Fruit fly (Drosophila melanogaster): Measurements from ENCODE around the gene CG3168.
A peak's percentile ranks its signal among the peaks of the same experiment; 100 is the strongest.

The CG3168 gene

DNA sequence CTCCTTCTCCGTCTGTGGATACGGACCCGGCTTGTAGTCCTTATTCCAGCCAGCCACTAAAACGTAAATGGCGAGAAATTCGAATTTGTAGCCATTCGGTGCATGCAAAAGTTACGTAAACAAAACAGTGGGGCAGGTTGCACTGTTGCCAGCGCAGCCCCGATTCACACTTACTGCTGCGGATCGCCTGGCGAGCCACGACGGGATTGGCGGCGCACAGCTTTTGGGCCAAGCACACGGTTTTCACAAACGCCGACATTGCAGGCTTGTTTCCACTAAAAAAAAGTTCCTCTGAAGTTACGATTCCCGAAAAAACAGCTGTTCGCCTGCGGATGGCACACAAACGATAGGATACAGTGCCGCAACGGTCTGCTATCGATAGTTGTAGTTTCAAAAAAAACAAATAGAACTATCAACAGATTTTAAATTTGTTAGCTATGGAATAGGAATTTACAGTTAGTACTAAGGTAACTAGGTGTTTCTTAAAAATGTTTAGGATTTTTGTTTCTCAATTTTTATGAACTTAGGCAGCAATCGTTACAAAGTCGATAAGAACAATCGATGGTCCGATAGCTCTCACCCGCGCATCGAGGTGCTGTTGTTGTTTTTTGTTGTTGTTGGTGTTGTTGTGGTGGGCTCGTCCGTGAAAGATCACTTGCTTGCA lies 61.8 kb downstream of the CG3168 start, which contains the start of gene Fum1 (continued):
- peak; percentile 40 for TF ChIP-seq CG34376 (GFP tag; optimal IDR thresholded peaks at IDR 0.05)
- TF ChIP-seq Adf1 (GFP tag; IDR thresholded peaks at IDR 0.05), result no peak
- TF ChIP-seq CG15479 (GFP tag; optimal IDR thresholded peaks at IDR 0.05), result no peak
- TF ChIP-seq crp (GFP tag; optimal IDR thresholded peaks at IDR 0.05), result peak; percentile 65 to 92
- TF ChIP-seq CG2875 (GFP tag; optimal IDR thresholded peaks at IDR 0.05), result no peak
- TF ChIP-seq inv (GFP tag; IDR thresholded peaks at IDR 0.05; ENCODE audit: partially characterized antibody), result peak; percentile 78
- no peak for TF ChIP-seq cato (GFP tag; optimal IDR thresholded peaks at IDR 0.05; ENCODE audit: borderline replicate concordance)
- TF ChIP-seq CG7786 (GFP tag; optimal IDR thresholded peaks at IDR 0.05), result peak; percentile 25
- no peak for TF ChIP-seq crol (GFP tag; IDR thresholded peaks at IDR 0.05)
- peak; percentile 43 for TF ChIP-seq CG2712 (tag; optimal IDR thresholded peaks at IDR 0.05)
- TF ChIP-seq Chrac-16 (GFP tag; optimal IDR thresholded peaks at IDR 0.05), result peak; percentile 13
- no peak for TF ChIP-seq Atf3 (GFP tag; optimal IDR thresholded peaks at IDR 0.05)
- no peak for TF ChIP-seq CG12942 (GFP tag; optimal IDR thresholded peaks at IDR 0.05)
- TF ChIP-seq CG14050 (GFP tag; IDR thresholded peaks at IDR 0.05), result no peak
- TF ChIP-seq cwo (GFP tag; optimal IDR thresholded peaks at IDR 0.05), result no peak
- TF ChIP-seq nerfin-2 (GFP tag; IDR thresholded peaks at IDR 0.05; ENCODE audit: partially characterized antibody), result peak; percentile 84
- no peak for TF ChIP-seq Hr78 (GFP tag; optimal IDR thresholded peaks at IDR 0.05)
- TF ChIP-seq Side (GFP tag; optimal IDR thresholded peaks at IDR 0.05), result no peak
- peak; percentile 54 for TF ChIP-seq MESR4 (GFP tag; optimal IDR thresholded peaks at IDR 0.05)
- TF ChIP-seq HmgZ (tag; optimal IDR thresholded peaks at IDR 0.05), result peak; percentile 40
- peak; percentile 72 for TF ChIP-seq MBD-R2 (GFP tag; IDR thresholded peaks at IDR 0.05)
- TF ChIP-seq Stat92E (GFP tag; optimal IDR thresholded peaks at IDR 0.05), result peak in 1 of 3 experiments; percentile 57
- TF ChIP-seq CoRest (tag; optimal IDR thresholded peaks at IDR 0.05), result peak; percentile 24
- TF ChIP-seq CG10267 (tag; optimal IDR thresholded peaks at IDR 0.05), result peak; percentile 44
- TF ChIP-seq CG2889 (GFP tag; IDR thresholded peaks at IDR 0.05), result no peak
- TF ChIP-seq CG3726 (GFP tag; IDR thresholded peaks at IDR 0.05), result no peak
- TF ChIP-seq chinmo (GFP tag; IDR thresholded peaks at IDR 0.05; ENCODE audit: partially characterized antibody), result peak; percentile 47; the same call in 1 of the 4 replicates
- TF ChIP-seq CG12391 (tag; optimal IDR thresholded peaks at IDR 0.05), result peak; percentile 51
- TF ChIP-seq sqz (GFP tag; optimal IDR thresholded peaks at IDR 0.05), result no peak
- TF ChIP-seq tna (GFP tag; IDR thresholded peaks at IDR 0.05; ENCODE audit: partially characterized antibody), result peak; percentile 69
- peak; percentile 58 for TF ChIP-seq CG15514 (GFP tag; optimal IDR thresholded peaks at IDR 0.05)
- TF ChIP-seq pho (GFP tag; optimal IDR thresholded peaks at IDR 0.05), result peak; percentile 35
- peak; percentile 38 for TF ChIP-seq grau (tag; optimal IDR thresholded peaks at IDR 0.05)
- peak; percentile 78 for TF ChIP-seq CG6791 (GFP tag; IDR thresholded peaks at IDR 0.05; ENCODE audit: partially characterized antibody)
- peak; percentile 95 for TF ChIP-seq sna (GFP tag; IDR thresholded peaks at IDR 0.05; ENCODE audit: partially characterized antibody)
- no peak for TF ChIP-seq H15 (GFP tag; IDR thresholded peaks at IDR 0.05)
- no peak for TF ChIP-seq Mrtf (GFP tag; IDR thresholded peaks at IDR 0.05)
- peak; percentile 10 for TF ChIP-seq jumu (GFP tag; optimal IDR thresholded peaks at IDR 0.05)
- TF ChIP-seq da (GFP tag; optimal IDR thresholded peaks at IDR 0.05), result peak; percentile 23
- no peak for TF ChIP-seq stc (GFP tag; IDR thresholded peaks at IDR 0.05)
- TF ChIP-seq HHEX (GFP tag; optimal IDR thresholded peaks at IDR 0.05), result no peak
- TF ChIP-seq CG5180 (GFP tag; optimal IDR thresholded peaks at IDR 0.05), result no peak
- no peak for TF ChIP-seq Blimp-1 (GFP tag; optimal IDR thresholded peaks at IDR 0.05)
- TF ChIP-seq bbx (GFP tag; IDR thresholded peaks at IDR 0.05; ENCODE audit: partially characterized antibody), result peak; percentile 84
- peak; percentile 91 for TF ChIP-seq Sin3A (optimal IDR thresholded peaks at IDR 0.05)
- peak; percentile 19 for TF ChIP-seq PHDP (tag; optimal IDR thresholded peaks at IDR 0.05)
- peak; percentile 69 for TF ChIP-seq hkb (optimal IDR thresholded peaks at IDR 0.05)
- TF ChIP-seq hkb (GFP tag; IDR thresholded peaks at IDR 0.05), result no peak

Data from whole organism, embryonic.